Fruit fly (Drosophila melanogaster): ENCODE measurements around the gene awd.

awd gene

dm6 chr3R:31721958-31722357 lies 23.9 kb downstream of the awd start:
- TF ChIP-seq Hr96 (GFP tag; optimal IDR thresholded peaks at IDR 0.05) (no peak), CG7101 (tag; optimal IDR thresholded peaks at IDR 0.05) (no peak), Mnt (GFP tag; optimal IDR thresholded peaks at IDR 0.05) (no peak), kay (GFP tag; ENCODE audit: borderline replicate concordance) (no peak), CG11617 (GFP tag; optimal IDR thresholded peaks at IDR 0.05) (no peak), CG1620 (GFP tag; optimal IDR thresholded peaks at IDR 0.05) (no peak), CG12768 (GFP tag; optimal IDR thresholded peaks at IDR 0.05) (no peak), toe (GFP tag; optimal IDR thresholded peaks at IDR 0.05) (no peak), cnc (optimal IDR thresholded peaks at IDR 0.05) (no peak), tj (GFP tag; optimal IDR thresholded peaks at IDR 0.05) (no peak)

DNA sequence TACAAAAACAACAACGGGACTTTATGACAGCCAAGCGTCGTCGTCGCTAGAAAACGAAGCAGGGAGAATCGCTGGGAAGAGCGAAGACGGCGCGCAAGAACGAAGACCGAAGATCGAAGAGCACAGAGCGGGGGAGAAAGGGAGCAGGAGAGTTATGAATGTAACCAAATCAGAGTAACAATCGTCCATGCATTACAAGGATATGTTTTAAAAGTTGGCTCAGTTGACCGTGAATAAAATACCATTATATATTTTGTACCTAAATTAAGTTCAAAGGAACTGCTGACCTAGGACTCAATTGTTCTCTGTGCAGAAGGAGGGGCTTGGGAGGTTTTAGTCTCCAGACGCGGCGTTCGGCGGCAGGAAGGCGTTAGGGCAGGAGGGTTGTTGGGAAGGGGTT lies 24.4 kb downstream of the awd start:
- TF ChIP-seq CG14711 (tag; optimal IDR thresholded peaks at IDR 0.05) (no peak), bab1 (GFP tag; optimal IDR thresholded peaks at IDR 0.05) (no peak), CG1620 (GFP tag; optimal IDR thresholded peaks at IDR 0.05) (no peak), CG5204 (GFP tag; optimal IDR thresholded peaks at IDR 0.05) (no peak), ovo (GFP tag; optimal IDR thresholded peaks at IDR 0.05) (no peak), toe (GFP tag; optimal IDR thresholded peaks at IDR 0.05) (no peak)

DNA sequence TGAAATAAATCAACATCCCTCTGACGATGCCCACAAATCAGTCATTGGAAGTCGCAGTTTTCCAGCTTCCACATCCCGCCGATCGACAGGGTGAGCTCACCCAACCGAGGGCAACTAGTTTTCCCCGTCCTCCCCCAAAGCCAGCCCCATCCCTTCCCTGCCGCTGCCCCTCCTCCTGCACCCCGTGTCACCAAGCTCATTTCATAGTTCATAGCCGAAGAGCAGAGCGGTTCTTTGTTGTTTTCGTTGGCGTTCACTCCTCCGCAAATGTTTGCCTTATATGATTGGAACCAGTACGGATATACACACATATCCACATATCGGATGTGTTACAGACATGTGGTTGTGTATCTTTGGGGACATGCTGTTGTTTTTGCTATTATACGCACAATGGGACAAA lies 25.8 kb downstream of the awd start:
- TF ChIP-seq CG14711 (tag; optimal IDR thresholded peaks at IDR 0.05) (no peak), CG7101 (tag; optimal IDR thresholded peaks at IDR 0.05) (no peak), tj (GFP tag; optimal IDR thresholded peaks at IDR 0.05) (no peak), pad (GFP tag; optimal IDR thresholded peaks at IDR 0.05) (no peak), cic (GFP tag; optimal IDR thresholded peaks at IDR 0.05) (no peak), Crg-1 (GFP tag; optimal IDR thresholded peaks at IDR 0.05) (no peak)

- no peak for TF ChIP-seq CG12768 (GFP tag; optimal IDR thresholded peaks at IDR 0.05)
- no peak for TF ChIP-seq cic (GFP tag; optimal IDR thresholded peaks at IDR 0.05)
- no peak for TF ChIP-seq CG1620 (GFP tag; optimal IDR thresholded peaks at IDR 0.05)
- TF ChIP-seq Clk (GFP tag; optimal IDR thresholded peaks at IDR 0.05), result no peak
- TF ChIP-seq Mnt (GFP tag; optimal IDR thresholded peaks at IDR 0.05), result no peak
- no peak for TF ChIP-seq Hr96 (GFP tag; optimal IDR thresholded peaks at IDR 0.05)
- no peak for TF ChIP-seq CG14711 (tag; optimal IDR thresholded peaks at IDR 0.05)
- TF ChIP-seq CG5204 (GFP tag; optimal IDR thresholded peaks at IDR 0.05), result no peak
- TF ChIP-seq pad (GFP tag; optimal IDR thresholded peaks at IDR 0.05), result no peak
- TF ChIP-seq CG11617 (GFP tag; optimal IDR thresholded peaks at IDR 0.05), result no peak
- no peak for TF ChIP-seq cnc (optimal IDR thresholded peaks at IDR 0.05)
- TF ChIP-seq CG7045 (GFP tag; optimal IDR thresholded peaks at IDR 0.05), result no peak
Measured at dm6 chr3R:31719497-31719896, 26.4 kb downstream of the awd start.

- TF ChIP-seq bab1 (GFP tag; optimal IDR thresholded peaks at IDR 0.05), result no peak
- TF ChIP-seq Hr96 (GFP tag; optimal IDR thresholded peaks at IDR 0.05), result no peak
- TF ChIP-seq toe (GFP tag; optimal IDR thresholded peaks at IDR 0.05), result no peak
- no peak for TF ChIP-seq CG5204 (GFP tag; optimal IDR thresholded peaks at IDR 0.05)
- TF ChIP-seq CG1620 (GFP tag; optimal IDR thresholded peaks at IDR 0.05), result no peak
- TF ChIP-seq Mnt (GFP tag; optimal IDR thresholded peaks at IDR 0.05), result no peak
- no peak for TF ChIP-seq CG11617 (GFP tag; optimal IDR thresholded peaks at IDR 0.05)
- TF ChIP-seq kay (GFP tag; ENCODE audit: borderline replicate concordance), result no peak
- TF ChIP-seq cic (GFP tag; optimal IDR thresholded peaks at IDR 0.05), result no peak
- no peak for TF ChIP-seq cnc (optimal IDR thresholded peaks at IDR 0.05)
- no peak for TF ChIP-seq tj (GFP tag; optimal IDR thresholded peaks at IDR 0.05)
- no peak for TF ChIP-seq CG33017 (tag; optimal IDR thresholded peaks at IDR 0.05)
- no peak for TF ChIP-seq CG7045 (GFP tag; optimal IDR thresholded peaks at IDR 0.05)
- no peak for TF ChIP-seq pad (GFP tag; optimal IDR thresholded peaks at IDR 0.05)
- no peak for TF ChIP-seq CG14711 (tag; optimal IDR thresholded peaks at IDR 0.05)
- no peak for TF ChIP-seq CG12768 (GFP tag; optimal IDR thresholded peaks at IDR 0.05)
Measured at dm6 chr3R:31718967-31719366, 26.9 kb downstream of the awd start.

DNA sequence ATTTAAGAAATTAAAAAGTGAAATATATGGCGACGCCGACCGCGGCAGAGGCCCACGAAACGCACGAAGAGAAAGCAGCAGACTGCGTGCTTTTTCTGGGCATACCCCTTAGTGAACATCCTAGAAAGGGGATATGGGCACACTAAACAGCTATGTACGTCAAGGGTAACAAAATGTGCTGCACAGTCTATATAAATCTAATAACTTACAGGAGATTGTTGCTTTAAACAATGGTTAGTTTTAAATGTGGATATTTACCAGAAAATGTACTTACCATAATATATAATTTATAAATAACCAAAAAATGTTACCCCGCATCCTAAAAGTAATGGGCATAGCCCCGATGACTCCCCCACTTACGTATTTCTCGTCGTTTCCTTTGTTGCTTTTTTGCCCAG lies 27.7 kb downstream of the awd start:
- no peak for TF ChIP-seq pad (GFP tag; optimal IDR thresholded peaks at IDR 0.05)
- TF ChIP-seq CG1620 (GFP tag; optimal IDR thresholded peaks at IDR 0.05), result no peak
- TF ChIP-seq ovo (GFP tag; optimal IDR thresholded peaks at IDR 0.05), result no peak
- TF ChIP-seq Clk (GFP tag; optimal IDR thresholded peaks at IDR 0.05), result no peak
- TF ChIP-seq tj (GFP tag; optimal IDR thresholded peaks at IDR 0.05), result no peak
- no peak for TF ChIP-seq cnc (optimal IDR thresholded peaks at IDR 0.05)

dm6 chr3R:31717299-31718167 lies 28.3 kb downstream of the awd start:
- no peak for TF ChIP-seq CG12768 (GFP tag; optimal IDR thresholded peaks at IDR 0.05)
- TF ChIP-seq cnc (optimal IDR thresholded peaks at IDR 0.05), result no peak
- TF ChIP-seq toe (GFP tag; optimal IDR thresholded peaks at IDR 0.05), result peak; percentile 26
- no peak for TF ChIP-seq Mnt (GFP tag; optimal IDR thresholded peaks at IDR 0.05)
- TF ChIP-seq cic (GFP tag; optimal IDR thresholded peaks at IDR 0.05), result no peak
- no peak for TF ChIP-seq CG14711 (tag; optimal IDR thresholded peaks at IDR 0.05)
- TF ChIP-seq bab1 (GFP tag; optimal IDR thresholded peaks at IDR 0.05), result no peak
- no peak for TF ChIP-seq Crg-1 (GFP tag; optimal IDR thresholded peaks at IDR 0.05)
- TF ChIP-seq Clk (GFP tag; optimal IDR thresholded peaks at IDR 0.05), result no peak
- TF ChIP-seq CG7101 (tag; optimal IDR thresholded peaks at IDR 0.05), result no peak
- TF ChIP-seq tj (GFP tag; optimal IDR thresholded peaks at IDR 0.05), result no peak
- TF ChIP-seq CG1620 (GFP tag; optimal IDR thresholded peaks at IDR 0.05), result no peak
- no peak for TF ChIP-seq kay (GFP tag; ENCODE audit: borderline replicate concordance)
- peak; percentile 15 for TF ChIP-seq CG7045 (GFP tag; optimal IDR thresholded peaks at IDR 0.05)
- no peak for TF ChIP-seq Hr96 (GFP tag; optimal IDR thresholded peaks at IDR 0.05)
- TF ChIP-seq CG11617 (GFP tag; optimal IDR thresholded peaks at IDR 0.05), result no peak
- TF ChIP-seq ovo (GFP tag; optimal IDR thresholded peaks at IDR 0.05), result no peak
- peak; percentile 60 for TF ChIP-seq CG5204 (GFP tag; optimal IDR thresholded peaks at IDR 0.05)
- TF ChIP-seq pad (GFP tag; optimal IDR thresholded peaks at IDR 0.05), result no peak
- TF ChIP-seq CG33017 (tag; optimal IDR thresholded peaks at IDR 0.05), result peak; percentile 5

Measured in whole organism, adult.